Fruit fly (Drosophila melanogaster): ENCODE results near the gene CG10343.

DNA sequence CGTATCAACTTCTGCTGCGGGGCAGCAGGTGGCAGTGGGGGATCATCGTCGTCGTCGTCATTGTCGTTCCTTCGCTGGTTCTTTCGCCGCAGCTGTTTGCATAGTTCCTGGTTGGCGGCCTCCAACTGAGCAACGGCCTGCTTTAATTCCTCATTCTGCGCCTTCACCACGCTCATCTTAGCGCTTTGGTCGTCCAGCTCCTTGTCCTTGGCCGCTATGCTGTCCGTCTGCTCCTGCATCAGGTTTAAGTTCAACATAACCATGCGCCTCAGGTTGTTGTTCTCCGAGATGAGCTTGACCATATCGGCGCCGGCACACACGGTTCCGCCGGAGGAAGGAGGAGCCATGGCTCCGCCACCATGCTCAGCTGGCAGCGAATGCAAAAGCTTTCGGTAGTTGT is 15.4 kb upstream of the CG10343 start:
- TF ChIP-seq CG32121 (GFP tag; IDR thresholded peaks at IDR 0.05) (no peak), CG10348 (GFP tag; IDR thresholded peaks at IDR 0.05) (no peak), CG9948 (tag; optimal IDR thresholded peaks at IDR 0.05) (no peak), gl (tag; optimal IDR thresholded peaks at IDR 0.05) (no peak), Pif1A (GFP tag; optimal IDR thresholded peaks at IDR 0.05) (no peak), CG13204 (GFP tag; optimal IDR thresholded peaks at IDR 0.05) (no peak), CG12605 (GFP tag; IDR thresholded peaks at IDR 0.05) (no peak), D1 (tag; optimal IDR thresholded peaks at IDR 0.05) (no peak)

Measured in whole organism, pupa.